Worm (Caenorhabditis elegans) whole organism, L1 larva: Measurements from ENCODE around the gene R10H10.4.

Experiments
- C16A3.4 ChIP-seq: fragments of 150-350 bp; optimal IDR thresholded peaks from 2 replicates; lab custom pipeline; 2014; ENCODE audit warnings: missing biosample characterization, missing genetic modification characterization
- aha-1 ChIP-seq: fragments of 150-350 bp; optimal IDR thresholded peaks from 2 replicates; lab custom pipeline; 2014; ENCODE audit warnings: missing biosample characterization, missing genetic modification characterization
- alr-1 ChIP-seq: fragments of 200-800 bp; sonication (Bioruptor generic); optimal IDR thresholded peaks from 2 replicates; lab custom pipeline; 2018; ENCODE audit warnings: borderline replicate concordance, mild to moderate bottlenecking, missing genetic modification characterization, missing compliant biosample characterization
- aly-2 ChIP-seq: fragments of 150-350 bp; optimal IDR thresholded peaks from 2 replicates; lab custom pipeline; 2014; ENCODE audit warnings: missing biosample characterization, missing genetic modification characterization
- ceh-82 ChIP-seq, 3 experiments: fragments of 150-350 bp in 1 of 3; sonication (generic microtip) in 2 of 3; optimal IDR thresholded peaks; 2 replicates each; lab custom pipeline; 2014 to 2017; ENCODE audit warnings: missing biosample characterization in 3 of 3, missing genetic modification characterization in 3 of 3
- ces-1 ChIP-seq: fragments of 150-350 bp; optimal IDR thresholded peaks from 2 replicates; lab custom pipeline; 2014; ENCODE audit warnings: missing biosample characterization, missing genetic modification reagents, missing genetic modification characterization
- dpl-1 ChIP-seq, 3 experiments: fragments of 150-350 bp in 2 of 3; sonication (generic microtip) in 1 of 3; optimal IDR thresholded peaks; 2 replicates each; lab custom pipeline; 2014 to 2017; ENCODE audit warnings: missing biosample characterization in 3 of 3, missing genetic modification characterization in 3 of 3, missing genetic modification reagents in 3 of 3
- dsc-1 ChIP-seq: sonication (generic microtip); optimal IDR thresholded peaks from 2 replicates; lab custom pipeline; 2016; ENCODE audit warnings: mild to moderate bottlenecking, missing genetic modification characterization, missing compliant biosample characterization
- efl-3 ChIP-seq: fragments of 200-800 bp; sonication (Bioruptor generic); optimal IDR thresholded peaks from 2 replicates; lab custom pipeline; 2018; ENCODE audit warnings: mild to moderate bottlenecking, missing genetic modification characterization, missing compliant biosample characterization
- egl-27 ChIP-seq, 2 experiments: fragments of 150-350 bp in 1 of 2; sonication (generic microtip); optimal IDR thresholded peaks; 3 replicates each; lab custom pipeline; 2017 to 2018; ENCODE audit warnings: missing biosample characterization in 2 of 2, missing genetic modification characterization in 2 of 2, missing genetic modification reagents in 2 of 2
- elt-2 ChIP-seq: sonication (generic microtip); optimal IDR thresholded peaks from 2 replicates; lab custom pipeline; 2016; ENCODE audit warnings: missing genetic modification characterization, mild to moderate bottlenecking, inconsistent platforms, missing compliant biosample characterization, missing genetic modification reagents
- ets-5 ChIP-seq: fragments of 200-800 bp; sonication (Bioruptor generic); IDR thresholded peaks from 2 replicates; pipeline ENCODE4 v1.3.6; 2022; ENCODE audit warnings: missing genetic modification characterization, missing compliant biosample characterization
- fkh-4 ChIP-seq: sonication (generic microtip); optimal IDR thresholded peaks from 2 replicates; lab custom pipeline; 2016; ENCODE audit warnings: missing compliant biosample characterization, missing genetic modification characterization, borderline replicate concordance
- fos-1 ChIP-seq: fragments of 150-350 bp; optimal IDR thresholded peaks from 2 replicates; lab custom pipeline; 2014; ENCODE audit warnings: missing biosample characterization, missing genetic modification characterization
- grh-1 ChIP-seq: fragments of 200-800 bp; sonication (Bioruptor generic); IDR thresholded peaks from 2 replicates; pipeline ENCODE4 v1.3.6; 2022; ENCODE audit warnings: missing genetic modification reagents, missing genetic modification characterization, missing compliant biosample characterization
- hlh-17 ChIP-seq: fragments of 200-800 bp; sonication (Bioruptor generic); optimal IDR thresholded peaks from 2 replicates; lab custom pipeline; 2018; ENCODE audit warnings: missing genetic modification characterization, mild to moderate bottlenecking, missing compliant biosample characterization, moderate library complexity, borderline replicate concordance
- hlh-4 ChIP-seq: sonication (generic microtip); optimal IDR thresholded peaks from 2 replicates; lab custom pipeline; 2016; ENCODE audit warnings: mild to moderate bottlenecking, missing genetic modification characterization, missing compliant biosample characterization
- hpl-2 ChIP-seq: fragments of 150-350 bp; optimal IDR thresholded peaks from 2 replicates; lab custom pipeline; 2014; ENCODE audit warnings: missing biosample characterization, missing genetic modification reagents, missing genetic modification characterization
- irx-1 ChIP-seq: sonication (generic microtip); optimal IDR thresholded peaks from 2 replicates; lab custom pipeline; 2016; ENCODE audit warnings: missing genetic modification characterization, missing compliant biosample characterization
- isw-1 ChIP-seq: fragments of 200-800 bp; sonication (Bioruptor generic); IDR thresholded peaks from 2 replicates; pipeline ENCODE4 v1.3.6; 2022; ENCODE audit warnings: missing genetic modification characterization, missing compliant biosample characterization
- jun-1 ChIP-seq: fragments of 150-350 bp; optimal IDR thresholded peaks from 2 replicates; lab custom pipeline; 2014; ENCODE audit warnings: missing biosample characterization, missing genetic modification reagents, missing genetic modification characterization
- lin-13 ChIP-seq: fragments of 150-350 bp; optimal IDR thresholded peaks from 2 replicates; lab custom pipeline; 2014; ENCODE audit warnings: missing biosample characterization, missing genetic modification reagents, missing genetic modification characterization
- lir-3 ChIP-seq: sonication (generic microtip); optimal IDR thresholded peaks from 2 replicates; lab custom pipeline; 2016; ENCODE audit warnings: mild to moderate bottlenecking, missing genetic modification characterization, moderate library complexity, missing compliant biosample characterization; ENCODE audit not compliant: poor library complexity
- lsy-2 ChIP-seq, 2 experiments: fragments of 150-350 bp; optimal IDR thresholded peaks; 2 replicates each; lab custom pipeline; 2014; ENCODE audit warnings: missing biosample characterization in 2 of 2, missing genetic modification characterization in 2 of 2
- mab-9 ChIP-seq: fragments of 200-800 bp; sonication (Bioruptor generic); IDR thresholded peaks from 2 replicates; pipeline ENCODE4 v1.3.6; 2022; ENCODE audit warnings: missing genetic modification reagents, missing genetic modification characterization, missing compliant biosample characterization
- mdl-1 ChIP-seq, 2 experiments: fragments of 150-350 bp; optimal IDR thresholded peaks; 2 replicates each; lab custom pipeline; 2014 to 2017; ENCODE audit warnings: missing biosample characterization in 2 of 2, missing genetic modification characterization in 2 of 2, inconsistent platforms in 1 of 2
- mef-2 ChIP-seq: fragments of 150-350 bp; optimal IDR thresholded peaks from 2 replicates; lab custom pipeline; 2014; ENCODE audit warnings: missing biosample characterization, missing genetic modification characterization
- mep-1 ChIP-seq: fragments of 150-350 bp; optimal IDR thresholded peaks from 2 replicates; lab custom pipeline; 2014; ENCODE audit warnings: missing biosample characterization, missing genetic modification characterization
- nhr-11 ChIP-seq: fragments of 150-350 bp; optimal IDR thresholded peaks from 2 replicates; lab custom pipeline; 2014; ENCODE audit warnings: missing biosample characterization, missing genetic modification characterization
- nhr-12 ChIP-seq: sonication (generic microtip); optimal IDR thresholded peaks from 2 replicates; lab custom pipeline; 2017; ENCODE audit warnings: missing biosample characterization, missing genetic modification characterization
- nhr-20 ChIP-seq: sonication (generic microtip); optimal IDR thresholded peaks from 2 replicates; lab custom pipeline; 2016; ENCODE audit warnings: mild to moderate bottlenecking, missing genetic modification characterization, missing compliant biosample characterization
- nhr-47 ChIP-seq: sonication (generic microtip); optimal IDR thresholded peaks from 2 replicates; lab custom pipeline; 2016; ENCODE audit warnings: mild to moderate bottlenecking, missing genetic modification characterization, moderate library complexity, missing compliant biosample characterization
- nhr-76 ChIP-seq: sonication (generic microtip); optimal IDR thresholded peaks from 2 replicates; lab custom pipeline; 2017; ENCODE audit warnings: missing biosample characterization, missing genetic modification characterization
- nhr-77 ChIP-seq: fragments of 150-350 bp; optimal IDR thresholded peaks from 2 replicates; lab custom pipeline; 2014; ENCODE audit warnings: missing biosample characterization, missing genetic modification characterization
- nhr-85 ChIP-seq: sonication (generic microtip); peaks from one replicate; lab custom pipeline; 2016; ENCODE audit warnings: missing genetic modification characterization, inconsistent platforms, missing compliant biosample characterization
- nhr-90 ChIP-seq: sonication (generic microtip); optimal IDR thresholded peaks from 2 replicates; lab custom pipeline; 2016; ENCODE audit warnings: mild to moderate bottlenecking, missing genetic modification characterization, missing compliant biosample characterization; ENCODE audit not compliant: poor library complexity
- pax-3 ChIP-seq: fragments of 200-800 bp; sonication (Bioruptor generic); optimal IDR thresholded peaks from 2 replicates; lab custom pipeline; 2018; ENCODE audit warnings: mild to moderate bottlenecking, missing genetic modification characterization, moderate library complexity, missing compliant biosample characterization
- pqm-1 ChIP-seq: sonication (generic microtip); optimal IDR thresholded peaks from 3 replicates; lab custom pipeline; 2017; ENCODE audit warnings: missing biosample characterization, missing genetic modification characterization
- rnt-1 ChIP-seq: sonication (generic microtip); optimal IDR thresholded peaks from 2 replicates; lab custom pipeline; 2016; ENCODE audit warnings: mild to moderate bottlenecking, missing genetic modification characterization, moderate library complexity, missing compliant biosample characterization
- skn-1 ChIP-seq: fragments of 150-350 bp; optimal IDR thresholded peaks from 2 replicates; lab custom pipeline; 2014; ENCODE audit warnings: missing biosample characterization, missing genetic modification characterization
- snpc-4 ChIP-seq: fragments of 150-350 bp; optimal IDR thresholded peaks from 2 replicates; lab custom pipeline; 2014; ENCODE audit warnings: missing biosample characterization, missing genetic modification characterization
- snu-23 ChIP-seq: sonication (generic microtip); optimal IDR thresholded peaks from 2 replicates; lab custom pipeline; 2016; ENCODE audit warnings: missing genetic modification characterization, missing compliant biosample characterization
- sox-4 ChIP-seq: sonication (generic microtip); optimal IDR thresholded peaks from 2 replicates; lab custom pipeline; 2016; ENCODE audit warnings: missing genetic modification characterization, missing compliant biosample characterization
- sup-37 ChIP-seq: fragments of 200-800 bp; sonication (Bioruptor generic); optimal IDR thresholded peaks from 2 replicates; lab custom pipeline; 2018; ENCODE audit warnings: mild to moderate bottlenecking, missing genetic modification characterization, missing compliant biosample characterization
- swsn-7 ChIP-seq: sonication (generic microtip); optimal IDR thresholded peaks from 2 replicates; lab custom pipeline; 2016; ENCODE audit warnings: missing genetic modification characterization, missing compliant biosample characterization
- tbx-2 ChIP-seq: sonication (generic microtip); optimal IDR thresholded peaks from 2 replicates; lab custom pipeline; 2016; ENCODE audit warnings: missing genetic modification characterization, missing compliant biosample characterization
- unc-130 ChIP-seq: fragments of 150-350 bp; optimal IDR thresholded peaks from 2 replicates; lab custom pipeline; 2017; ENCODE audit warnings: missing biosample characterization, missing genetic modification characterization, inconsistent platforms
- unc-86 ChIP-seq: sonication (generic microtip); optimal IDR thresholded peaks from 2 replicates; lab custom pipeline; 2016; ENCODE audit warnings: missing genetic modification characterization, missing compliant biosample characterization
- unc-98 ChIP-seq: fragments of 200-800 bp; sonication (Bioruptor generic); IDR thresholded peaks from 2 replicates; pipeline ENCODE4 v1.3.6; 2022; ENCODE audit warnings: missing genetic modification characterization, missing compliant biosample characterization
- zip-4 ChIP-seq: fragments of 200-800 bp; sonication (Bioruptor generic); optimal IDR thresholded peaks from 2 replicates; lab custom pipeline; 2018; ENCODE audit warnings: mild to moderate bottlenecking, missing genetic modification characterization, moderate library complexity, missing compliant biosample characterization
- ztf-11 ChIP-seq, 2 experiments: sonication (generic microtip); optimal IDR thresholded peaks; 2 replicates each; lab custom pipeline; 2016 to 2017; ENCODE audit warnings: missing genetic modification characterization in 2 of 2, missing biosample characterization in 1 of 2, missing compliant biosample characterization in 1 of 2
- ztf-4 ChIP-seq: fragments of 150-350 bp; optimal IDR thresholded peaks from 2 replicates; lab custom pipeline; 2014; ENCODE audit warnings: missing biosample characterization, missing genetic modification characterization

R10H10.4 gene

DNA sequence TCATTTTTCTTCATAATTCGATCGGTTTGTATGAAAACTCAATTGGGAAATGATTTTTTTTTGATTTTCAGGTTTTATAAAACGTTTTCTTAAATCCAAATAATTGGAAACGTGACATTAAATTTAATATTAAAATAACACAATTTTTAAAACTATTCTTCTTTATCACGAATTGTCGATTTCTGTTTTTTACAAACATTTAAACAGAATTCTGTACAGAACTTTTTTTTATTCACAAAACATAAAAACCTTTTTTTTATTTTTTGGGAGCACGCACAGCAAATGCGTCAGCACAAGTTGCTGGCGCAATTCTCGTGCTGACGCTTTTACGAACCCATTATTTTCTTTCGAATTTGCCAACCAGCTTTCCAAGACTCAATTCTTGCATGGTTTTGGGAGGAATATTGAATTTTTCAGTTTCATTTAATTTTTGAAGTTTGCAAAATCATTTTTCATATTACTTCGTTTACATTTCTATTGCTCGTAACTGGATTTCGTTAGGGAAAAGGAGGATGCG, 20.9 kb downstream of the R10H10.4 start, which contains the start of gene mpz-5:
Gene mpz-5, minus strand, starts transcription at position 51 of the 517 bp plus-strand sequence.
- TF ChIP-seq skn-1 (tag; lab: Kevin White, UChicago) = peak; percentile 45
- TF ChIP-seq ets-5 (GFP tag; lab: Robert Waterston, UW) = no peak
- TF ChIP-seq hpl-2 (GFP tag; lab: Kevin White, UChicago) = peak; percentile 40
- TF ChIP-seq elt-2 (tag; lab: Kevin White, UChicago) = peak; percentile 47
- no peak for TF ChIP-seq alr-1
- no peak for TF ChIP-seq ztf-4
- TF ChIP-seq snu-23 = peak; percentile 85
- TF ChIP-seq C16A3.4 (tag; lab: Kevin White, UChicago) = peak; percentile 39
- peak; percentile 96 for TF ChIP-seq mep-1 (tag; lab: Kevin White, UChicago)
- TF ChIP-seq nhr-11 = no peak
- no peak for TF ChIP-seq fkh-4 (tag; lab: Kevin White, UChicago)
- TF ChIP-seq sox-4 = peak; percentile 37
- TF ChIP-seq hlh-4 (tag; lab: Kevin White, UChicago) = no peak
- TF ChIP-seq nhr-47 = peak; percentile 86
- no peak for TF ChIP-seq unc-130 (tag; lab: Kevin White, UChicago)
- peak; percentile 36 for TF ChIP-seq lin-13 (GFP tag; lab: Kevin White, UChicago)
- TF ChIP-seq ztf-11 (tag; optimal IDR thresholded peaks at IDR 0.05; lab: Kevin White, UChicago) = no peak
- peak; percentile 56 for TF ChIP-seq snpc-4 (tag; lab: Kevin White, UChicago)
- TF ChIP-seq dpl-1 (GFP tag; optimal IDR thresholded peaks at IDR 0.05; lab: Kevin White, UChicago) = peak; percentile 65 to 80 (median 79)
- TF ChIP-seq mef-2 (tag; lab: Kevin White, UChicago) = peak; percentile 12
- TF ChIP-seq irx-1 = peak; percentile 71
- no peak for TF ChIP-seq mab-9 (GFP tag; lab: Robert Waterston, UW)
- TF ChIP-seq fos-1 = peak; percentile 34
- TF ChIP-seq ceh-82 (tag; optimal IDR thresholded peaks at IDR 0.05; lab: Kevin White, UChicago) = peak; percentile 67 to 82 (median 76)
- TF ChIP-seq aha-1 (tag; lab: Kevin White, UChicago) = no peak
- TF ChIP-seq unc-86 (tag; lab: Kevin White, UChicago) = peak; percentile 61
- no peak for TF ChIP-seq aly-2 (tag; lab: Kevin White, UChicago)
- no peak for TF ChIP-seq sup-37 (GFP tag; lab: Kevin White, UChicago)
- TF ChIP-seq egl-27 (tag; optimal IDR thresholded peaks at IDR 0.05; lab: Kevin White, UChicago) = no peak
- no peak for TF ChIP-seq pax-3 (tag; lab: Kevin White, UChicago)
- peak; percentile 10; the same call in 1 of the 2 replicates for TF ChIP-seq grh-1 (GFP tag; lab: Robert Waterston, UW)
- TF ChIP-seq nhr-76 = no peak
- peak in 1 of 2 experiments; percentile 51 for TF ChIP-seq mdl-1 (tag; optimal IDR thresholded peaks at IDR 0.05; lab: Kevin White, UChicago)
- peak; percentile 77 for TF ChIP-seq nhr-85 (tag; lab: Kevin White, UChicago)
- no peak for TF ChIP-seq unc-98 (GFP tag; lab: Robert Waterston, UW)
- peak; percentile 82 to 83 for TF ChIP-seq lsy-2 (tag; optimal IDR thresholded peaks at IDR 0.05; lab: Kevin White, UChicago)
- peak; percentile 79 for TF ChIP-seq nhr-20 (tag; lab: Kevin White, UChicago)
- TF ChIP-seq lir-3 (tag; lab: Kevin White, UChicago) = peak; percentile 23
- no peak for TF ChIP-seq hlh-17
- no peak for TF ChIP-seq zip-4 (GFP tag; lab: Kevin White, UChicago)
- no peak for TF ChIP-seq efl-3 (GFP tag; lab: Kevin White, UChicago)
- TF ChIP-seq swsn-7 (tag; lab: Kevin White, UChicago) = peak; percentile 83
- TF ChIP-seq isw-1 = peak; percentile 51
- TF ChIP-seq ces-1 (GFP tag; lab: Kevin White, UChicago) = no peak
- TF ChIP-seq pqm-1 (tag; lab: Kevin White, UChicago) = no peak
- peak; percentile 77 for TF ChIP-seq dsc-1 (tag; lab: Kevin White, UChicago)
- TF ChIP-seq rnt-1 (tag; lab: Kevin White, UChicago) = peak; percentile 87
- TF ChIP-seq jun-1 (tag; lab: Kevin White, UChicago) = no peak
- TF ChIP-seq tbx-2 (tag; lab: Kevin White, UChicago) = peak; percentile 83
- peak; percentile 12 for TF ChIP-seq nhr-77 (tag; lab: Kevin White, UChicago)
- no peak for TF ChIP-seq nhr-12 (tag; lab: Kevin White, UChicago)
- peak; percentile 75 for TF ChIP-seq nhr-90
